Comparison of ENCODE assay signal across 5 worm cellular contexts in the genomic region with DNA sequence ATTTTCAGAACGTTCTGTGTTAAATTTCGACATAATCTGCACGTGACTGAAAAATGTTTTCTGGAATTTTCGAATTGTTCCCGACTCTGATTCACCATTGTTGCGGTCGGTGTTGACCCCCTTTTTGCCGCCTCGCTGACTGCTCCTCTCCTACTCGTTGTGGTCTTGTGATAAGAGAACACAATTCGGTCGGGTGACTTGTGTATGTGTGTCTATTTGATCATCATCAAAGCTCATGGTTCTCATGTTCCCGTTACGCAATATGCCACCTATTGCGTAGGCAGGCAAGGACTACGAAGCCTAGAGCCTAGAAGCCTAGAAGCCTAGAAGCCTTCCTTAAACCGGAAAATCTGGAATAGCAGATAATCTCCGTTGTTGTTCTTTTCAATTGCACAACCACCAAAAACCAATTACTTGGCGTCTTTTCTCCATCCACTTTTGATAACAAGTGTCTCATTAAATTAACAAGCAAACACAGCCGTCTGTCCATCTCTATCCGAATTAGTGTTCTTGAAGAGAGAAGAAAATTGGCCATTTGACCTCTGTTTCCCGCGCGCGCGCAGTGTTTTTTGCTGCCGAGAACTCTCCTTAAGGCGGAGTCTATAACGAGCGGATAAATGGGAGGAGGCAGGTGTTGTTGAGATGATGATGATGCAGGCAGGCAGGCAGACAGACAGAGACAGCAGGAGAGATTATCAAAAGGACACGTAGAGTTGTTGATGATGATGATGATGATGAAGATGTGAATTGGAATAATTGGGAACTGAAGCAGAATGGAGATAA.
A peak's percentile ranks its signal among the peaks of the same experiment; 100 is the strongest.
TF ChIP-seq lines count a peak whose summit lies in the region.

No protein-coding gene starts in this region.

TF ChIP-seq in whole organism, L1 larva, 84 proteins besides CTCF, POLR2A, EP300 and RAD21 (continues in another document):
- TF ChIP-seq fkh-4 (tag; optimal IDR thresholded peaks at IDR 0.05; lab: Kevin White, UChicago; ENCODE audit: borderline replicate concordance) (no peak), lin-13 (GFP tag; optimal IDR thresholded peaks at IDR 0.05; lab: Kevin White, UChicago) (peak; percentile 55), egl-13 (tag; optimal IDR thresholded peaks at IDR 0.05; lab: Kevin White, UChicago) (no peak), zag-1 (tag; optimal IDR thresholded peaks at IDR 0.05; lab: Kevin White, UChicago) (no peak), mdl-1 (tag; optimal IDR thresholded peaks at IDR 0.05; lab: Kevin White, UChicago) (peak in 1 of 2 experiments; percentile 66), nhr-90 (tag; optimal IDR thresholded peaks at IDR 0.05; lab: Kevin White, UChicago; ENCODE audit: poor library complexity) (peak; percentile 54), pqm-1 (tag; optimal IDR thresholded peaks at IDR 0.05; lab: Kevin White, UChicago) (no peak), tbx-2 (tag; optimal IDR thresholded peaks at IDR 0.05; lab: Kevin White, UChicago) (peak; percentile 41), lin-35 (GFP tag; optimal IDR thresholded peaks at IDR 0.05; lab: Kevin White, UChicago) (peak; percentile 52 to 75), alr-1 (tag; optimal IDR thresholded peaks at IDR 0.05; lab: Kevin White, UChicago; ENCODE audit: borderline replicate concordance) (no peak), rnt-1 (tag; optimal IDR thresholded peaks at IDR 0.05; lab: Kevin White, UChicago) (peak; percentile 42), ztf-4 (tag; optimal IDR thresholded peaks at IDR 0.05; lab: Kevin White, UChicago) (no peak), zip-4 (GFP tag; optimal IDR thresholded peaks at IDR 0.05; lab: Kevin White, UChicago) (no peak), unc-62 (GFP tag; optimal IDR thresholded peaks at IDR 0.05; lab: Kevin White, UChicago) (no peak), blmp-1 (tag; optimal IDR thresholded peaks at IDR 0.05; lab: Kevin White, UChicago) (peak; percentile 82), F16B12.6 (tag; optimal IDR thresholded peaks at IDR 0.05; lab: Kevin White, UChicago) (no peak)

TF ChIP-seq in whole organism, L3 larva, 47 proteins besides CTCF, POLR2A, EP300 and RAD21 (continues in another document):
- TF ChIP-seq daf-12 (tag; optimal IDR thresholded peaks at IDR 0.05; lab: Kevin White, UChicago) (no peak), egl-27 (tag; optimal IDR thresholded peaks at IDR 0.05; lab: Kevin White, UChicago) (no peak), ztf-4 (tag; optimal IDR thresholded peaks at IDR 0.05; lab: Kevin White, UChicago) (no peak), fkh-2 (tag; optimal IDR thresholded peaks at IDR 0.05; lab: Kevin White, UChicago) (no peak), tbx-2 (tag; optimal IDR thresholded peaks at IDR 0.05; lab: Kevin White, UChicago) (peak; percentile 12), nhr-23 (tag; optimal IDR thresholded peaks at IDR 0.05; lab: Kevin White, UChicago) (peak; percentile 81), nhr-25 (tag; optimal IDR thresholded peaks at IDR 0.05; lab: Kevin White, UChicago) (peak; percentile 67), jun-1 (tag; optimal IDR thresholded peaks at IDR 0.05; lab: Kevin White, UChicago) (peak; percentile 95), mml-1 (tag; optimal IDR thresholded peaks at IDR 0.05; lab: Kevin White, UChicago) (no peak), ceh-28 (tag; optimal IDR thresholded peaks at IDR 0.05; lab: Kevin White, UChicago) (peak; percentile 13), lin-15B (tag; optimal IDR thresholded peaks at IDR 0.05; lab: Kevin White, UChicago) (no peak), hmg-11 (tag; optimal IDR thresholded peaks at IDR 0.05; lab: Kevin White, UChicago) (no peak), nhr-67 (tag; optimal IDR thresholded peaks at IDR 0.05; lab: Kevin White, UChicago) (no peak), ceh-82 (tag; optimal IDR thresholded peaks at IDR 0.05; lab: Kevin White, UChicago) (no peak), nhr-28 (tag; optimal IDR thresholded peaks at IDR 0.05; lab: Kevin White, UChicago) (no peak), eor-1 (tag; optimal IDR thresholded peaks at IDR 0.05; lab: Kevin White, UChicago) (peak in 1 of 2 experiments; percentile 61), pqm-1 (tag; optimal IDR thresholded peaks at IDR 0.05; lab: Kevin White, UChicago) (peak; percentile 93)

TF ChIP-seq in whole organism, early embryonic, 17 proteins besides CTCF, POLR2A, EP300 and RAD21:
- TF ChIP-seq hmg-4 (GFP tag; optimal IDR thresholded peaks at IDR 0.05; lab: Kevin White, UChicago) (peak; percentile 32), ama-1 (optimal IDR thresholded peaks at IDR 0.05; lab: Kevin White, UChicago) (peak; percentile 1), aly-1 (tag; optimal IDR thresholded peaks at IDR 0.05; lab: Kevin White, UChicago) (no peak), scrt-1 (GFP tag; IDR thresholded peaks at IDR 0.05; lab: Robert Waterston, UW) (no peak), ets-7 (tag; optimal IDR thresholded peaks at IDR 0.05; lab: Kevin White, UChicago) (no peak), tra-4 (tag; optimal IDR thresholded peaks at IDR 0.05; lab: Kevin White, UChicago) (peak; percentile 7), F13C5.2 (tag; optimal IDR thresholded peaks at IDR 0.05; lab: Kevin White, UChicago) (peak; percentile 33), sea-1 (GFP tag; conservative IDR thresholded peaks at IDR 0.05; lab: Robert Waterston, UW) (no peak)

TF ChIP-seq in whole organism, midembryonic, 9 proteins besides CTCF, POLR2A, EP300 and RAD21:
- TF ChIP-seq flt-1 (GFP tag; IDR thresholded peaks at IDR 0.05; lab: Robert Waterston, UW) = 0 out of 2 replicates have a peak, but pooled peaks have one; percentile 4
- TF ChIP-seq tab-1 (GFP tag; IDR thresholded peaks at IDR 0.05; lab: Robert Waterston, UW) = peak; percentile 66; the same call in 1 of the 2 replicates
- peak; percentile 44; the same call in 1 of the 2 replicates for TF ChIP-seq ztf-23 (GFP tag; IDR thresholded peaks at IDR 0.05; lab: Robert Waterston, UW)
- TF ChIP-seq med-1 (GFP tag; optimal IDR thresholded peaks at IDR 0.05; lab: Kevin White, UChicago; ENCODE audit: insufficient read depth) = no peak

TF ChIP-seq in whole organism, young adult, 124 proteins besides CTCF, POLR2A, EP300 and RAD21 (continues in another document):
- TF ChIP-seq hmg-20 (GFP tag; IDR thresholded peaks at IDR 0.05; lab: Robert Waterston, UW) (no peak), ceh-58 (GFP tag; IDR thresholded peaks at IDR 0.05; lab: Robert Waterston, UW) (no peak), egl-44 (GFP tag; IDR thresholded peaks at IDR 0.05; lab: Robert Waterston, UW) (peak; percentile 60; the same call in 1 of the 2 replicates), ets-4 (GFP tag; optimal IDR thresholded peaks at IDR 0.05; lab: Kevin White, UChicago) (peak; percentile 82), madf-10 (tag; optimal IDR thresholded peaks at IDR 0.05; lab: Kevin White, UChicago) (peak; percentile 80), mxl-1 (tag; optimal IDR thresholded peaks at IDR 0.05; lab: Kevin White, UChicago) (no peak), snpc-1.1 (tag; optimal IDR thresholded peaks at IDR 0.05; lab: Kevin White, UChicago; ENCODE audit: insufficient read depth) (no peak), akir-1 (GFP tag; optimal IDR thresholded peaks at IDR 0.05; lab: Kevin White, UChicago) (no peak), hrde-1 (tag; optimal IDR thresholded peaks at IDR 0.05; lab: Kevin White, UChicago; ENCODE audit: borderline replicate concordance) (no peak), unc-62 (GFP tag; optimal IDR thresholded peaks at IDR 0.05; lab: Kevin White, UChicago) (no peak), pha-4 (tag; optimal IDR thresholded peaks at IDR 0.05; lab: Kevin White, UChicago) (peak; percentile 4), bed-2 (GFP tag; IDR thresholded peaks at IDR 0.05; lab: Robert Waterston, UW) (no peak), K12H6.12 (tag; optimal IDR thresholded peaks at IDR 0.05; lab: Kevin White, UChicago) (peak; percentile 69), nfya-1 (tag; optimal IDR thresholded peaks at IDR 0.05; lab: Kevin White, UChicago; ENCODE audit: borderline replicate concordance, insufficient read depth) (no peak), dpff-1 (tag; optimal IDR thresholded peaks at IDR 0.05; lab: Kevin White, UChicago) (no peak), ZK185.1 (tag; optimal IDR thresholded peaks at IDR 0.05; lab: Kevin White, UChicago; ENCODE audit: poor library complexity, severe bottlenecking) (peak; percentile 7), Y79H2A.3 (GFP tag; conservative IDR thresholded peaks at IDR 0.05; lab: Robert Waterston, UW) (0 out of 2 replicates have a peak, but pooled peaks have one; percentile 44), let-526 (GFP tag; IDR thresholded peaks at IDR 0.05; lab: Robert Waterston, UW) (0 out of 2 replicates have a peak, but pooled peaks have one; percentile 45), nhr-80 (tag; optimal IDR thresholded peaks at IDR 0.05; lab: Kevin White, UChicago) (peak; percentile 82), nhr-179 (tag; optimal IDR thresholded peaks at IDR 0.05; lab: Kevin White, UChicago) (no peak), chd-7 (tag; optimal IDR thresholded peaks at IDR 0.05; lab: Kevin White, UChicago) (peak; percentile 58), dpl-1 (GFP tag; optimal IDR thresholded peaks at IDR 0.05; lab: Kevin White, UChicago) (no peak), F33H1.4 (GFP tag; IDR thresholded peaks at IDR 0.05; lab: Robert Waterston, UW) (no peak), ztf-25 (GFP tag; IDR thresholded peaks at IDR 0.05; lab: Robert Waterston, UW) (no peak), B0019.2 (GFP tag; conservative IDR thresholded peaks at IDR 0.05; lab: Robert Waterston, UW) (no peak), D2030.7 (GFP tag; IDR thresholded peaks at IDR 0.05; lab: Robert Waterston, UW) (no peak), nfyb-1 (GFP tag; IDR thresholded peaks at IDR 0.05; lab: Robert Waterston, UW) (peak; percentile 71; the same call in 1 of the 2 replicates), aptf-2 (GFP tag; conservative IDR thresholded peaks at IDR 0.05; lab: Robert Waterston, UW) (no peak), nhr-27 (tag; optimal IDR thresholded peaks at IDR 0.05; lab: Kevin White, UChicago) (no peak), rcor-1 (GFP tag; IDR thresholded peaks at IDR 0.05; lab: Robert Waterston, UW) (no peak), F57C9.4 (tag; optimal IDR thresholded peaks at IDR 0.05; lab: Kevin White, UChicago) (no peak), K11D2.4 (GFP tag; IDR thresholded peaks at IDR 0.05; lab: Robert Waterston, UW) (peak; percentile 14; the same call in 1 of the 2 replicates), B0261.1 (tag; optimal IDR thresholded peaks at IDR 0.05; lab: Kevin White, UChicago) (no peak), ccch-3 (GFP tag; optimal IDR thresholded peaks at IDR 0.05; lab: Kevin White, UChicago) (no peak), athp-1 (tag; optimal IDR thresholded peaks at IDR 0.05; lab: Kevin White, UChicago) (no peak), mel-28 (tag; optimal IDR thresholded peaks at IDR 0.05; lab: Kevin White, UChicago; ENCODE audit: borderline replicate concordance) (no peak), lsy-27 (tag; optimal IDR thresholded peaks at IDR 0.05; lab: Kevin White, UChicago; ENCODE audit: borderline replicate concordance, insufficient read depth) (no peak), lin-26 (GFP tag; IDR thresholded peaks at IDR 0.05; lab: Robert Waterston, UW) (no peak), pbrm-1 (GFP tag; IDR thresholded peaks at IDR 0.05; lab: Robert Waterston, UW) (0 out of 2 replicates have a peak, but pooled peaks have one; percentile 36)
